Fruit fly (Drosophila melanogaster): Measurements from ENCODE around the gene CG18649.
A peak's percentile ranks its signal among the peaks of the same experiment; 100 is the strongest.

DNA sequence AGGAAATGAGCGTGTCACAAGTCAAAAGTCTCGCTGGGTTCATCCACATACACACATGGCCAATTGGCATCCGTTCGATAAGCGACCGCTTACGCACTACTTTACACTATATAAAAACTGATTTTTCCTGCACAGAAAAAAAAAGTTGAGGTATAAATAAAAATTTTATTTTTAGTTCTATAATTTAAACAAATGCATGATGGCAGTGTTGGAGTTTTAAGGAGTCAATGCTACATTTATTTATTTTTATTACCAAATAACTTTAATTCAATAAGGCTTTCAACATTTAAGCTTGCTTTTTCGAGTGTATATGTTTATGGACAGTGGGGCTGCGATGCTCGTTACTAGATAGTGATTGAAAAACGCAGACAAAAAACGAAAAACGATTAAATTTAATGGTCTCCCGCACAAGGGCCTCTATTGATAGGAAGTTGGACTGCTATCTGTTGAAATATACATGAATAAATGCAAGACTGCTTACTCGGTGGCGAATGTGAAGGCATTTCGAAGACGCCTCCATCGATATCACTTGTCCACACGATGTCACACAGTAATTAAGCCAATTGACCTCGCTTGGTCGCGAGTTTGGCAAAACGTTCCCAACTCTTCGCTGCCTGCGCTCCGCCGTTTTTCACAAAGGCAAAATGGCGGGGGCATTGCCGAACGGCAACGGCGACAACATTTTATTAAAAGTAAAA, 42.1 kb downstream of the CG18649 start:
- no peak for TF ChIP-seq Vsx2 (GFP tag; optimal IDR thresholded peaks at IDR 0.05; ENCODE audit: partially characterized antibody)
- TF ChIP-seq fru (GFP tag; optimal IDR thresholded peaks at IDR 0.05), result peak; percentile 24
- TF ChIP-seq Mio (GFP tag; optimal IDR thresholded peaks at IDR 0.05), result no peak
- TF ChIP-seq psq (GFP tag; optimal IDR thresholded peaks at IDR 0.05), result peak; percentile 24
- TF ChIP-seq Rel (GFP tag; optimal IDR thresholded peaks at IDR 0.05), result no peak
- no peak for TF ChIP-seq Rel (tag; optimal IDR thresholded peaks at IDR 0.05)
- TF ChIP-seq jim (GFP tag; optimal IDR thresholded peaks at IDR 0.05), result no peak
- no peak for TF ChIP-seq Dfd (GFP tag; optimal IDR thresholded peaks at IDR 0.05)
